Fruit fly (Drosophila melanogaster) S2 (cell line): Measurements from ENCODE around the gene CG42675.
A peak's percentile ranks its signal among the peaks of the same experiment; 100 is the strongest.

Experiments used
- CG8478 ChIP-seq: fragments of >200 bp; optimal IDR thresholded peaks from 2 replicates; lab custom pipeline; 2018
- CTCF ChIP-seq, 2 experiments: fragments of >200 bp; optimal IDR thresholded peaks; 2 replicates each; lab custom pipeline; 2018

DNA sequence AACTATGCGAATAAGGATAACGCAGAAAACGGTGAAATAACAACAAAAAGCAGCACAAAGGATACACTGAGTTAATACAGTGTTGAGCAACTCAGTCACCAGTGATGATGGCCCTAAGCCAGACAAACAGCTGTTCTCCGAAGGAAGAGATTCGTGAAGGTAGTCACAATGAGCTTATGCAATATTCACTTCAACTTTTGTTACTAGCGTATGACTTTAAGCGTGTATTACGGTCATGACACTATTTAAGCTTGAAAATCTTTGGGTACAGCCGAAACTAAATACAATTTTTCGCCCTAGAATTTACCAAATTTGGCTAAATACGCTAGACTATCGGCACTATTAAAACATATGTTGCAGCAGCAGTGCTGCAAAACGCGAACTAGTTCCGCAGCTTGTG lies 42.8 kb downstream of the CG42675 start, which contains the start of the genes disp and ECSIT:
- TF ChIP-seq CG8478 (lab: Kevin White, UChicago) (no peak), CTCF (optimal IDR thresholded peaks at IDR 0.05; lab: Kevin White, UChicago) (peak in 1 of 2 experiments; percentile 47)
